Fruit fly (Drosophila melanogaster): ENCODE measurements around the gene 5PtaseI.

5PtaseI gene

DNA sequence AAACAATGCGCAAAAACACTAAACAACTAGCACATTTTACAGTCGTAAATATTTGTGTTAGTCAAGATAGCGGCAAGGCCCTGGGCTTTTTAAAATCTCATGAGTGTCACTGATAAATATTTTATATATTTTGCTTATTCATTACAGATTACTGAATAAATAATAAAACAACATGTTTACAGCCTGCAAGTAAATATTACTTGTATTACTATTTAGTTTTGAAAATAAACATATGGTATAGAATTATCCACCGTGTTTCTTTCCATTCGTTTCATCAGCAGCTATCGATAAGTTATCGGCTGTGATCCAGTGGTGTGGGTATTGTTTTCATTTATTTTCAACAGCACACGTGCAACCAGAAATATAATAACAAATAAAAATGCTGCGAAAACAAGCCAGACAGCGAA, 29.6 kb upstream of the 5PtaseI start, which contains the start of the genes shams and CG11920 (continued):
- TF ChIP-seq CG10274 (GFP tag; optimal IDR thresholded peaks at IDR 0.05) (no peak), Hey (tag; optimal IDR thresholded peaks at IDR 0.05) (no peak), abd-A (tag; optimal IDR thresholded peaks at IDR 0.05) (no peak), CG15601 (tag; optimal IDR thresholded peaks at IDR 0.05) (peak; percentile 42), CG18476 (GFP tag; optimal IDR thresholded peaks at IDR 0.05) (no peak), zen (tag; optimal IDR thresholded peaks at IDR 0.05) (no peak), CG11504 (tag; optimal IDR thresholded peaks at IDR 0.05) (no peak), phol (tag; optimal IDR thresholded peaks at IDR 0.05) (peak; percentile 10), Dip3 (GFP tag; optimal IDR thresholded peaks at IDR 0.05) (no peak), Kr (GFP tag; optimal IDR thresholded peaks at IDR 0.05) (no peak), cas (GFP tag; IDR thresholded peaks at IDR 0.05) (no peak), CG13775 (GFP tag; optimal IDR thresholded peaks at IDR 0.05) (peak; percentile 18), CG7372 (GFP tag; IDR thresholded peaks at IDR 0.05) (no peak), amos (GFP tag; IDR thresholded peaks at IDR 0.05; ENCODE audit: partially characterized antibody) (no peak; the same call in 1 of the 2 replicates), Adf1 (GFP tag; IDR thresholded peaks at IDR 0.05) (no peak), Sry-δ (GFP tag; optimal IDR thresholded peaks at IDR 0.05) (no peak), ems (GFP tag; optimal IDR thresholded peaks at IDR 0.05) (no peak), CG10543 (GFP tag; optimal IDR thresholded peaks at IDR 0.05) (no peak), Aef1 (GFP tag; IDR thresholded peaks at IDR 0.05) (no peak), her (GFP tag; optimal IDR thresholded peaks at IDR 0.05) (no peak), Opbp (GFP tag; IDR thresholded peaks at IDR 0.05; ENCODE audit: partially characterized antibody) (peak; percentile 47; the same call in 1 of the 3 replicates), Dp (GFP tag; optimal IDR thresholded peaks at IDR 0.05) (peak; percentile 30), CG4854 (GFP tag; optimal IDR thresholded peaks at IDR 0.05) (no peak), CG10267 (tag; optimal IDR thresholded peaks at IDR 0.05) (peak; percentile 47), Mes4 (GFP tag; optimal IDR thresholded peaks at IDR 0.05) (no peak), Atf-2 (GFP tag; optimal IDR thresholded peaks at IDR 0.05) (no peak), CG4820 (GFP tag; optimal IDR thresholded peaks at IDR 0.05) (no peak), CG16813 (GFP tag; IDR thresholded peaks at IDR 0.05; ENCODE audit: partially characterized antibody) (peak; percentile 58; the same call in 2 of the 3 replicates), CG1233 (GFP tag; optimal IDR thresholded peaks at IDR 0.05) (no peak), CG9932 (GFP tag; IDR thresholded peaks at IDR 0.05) (no peak), CG16779 (GFP tag; IDR thresholded peaks at IDR 0.05) (no peak), CG2116 (GFP tag; optimal IDR thresholded peaks at IDR 0.05) (peak; percentile 80), CG15011 (GFP tag; optimal IDR thresholded peaks at IDR 0.05) (no peak), fd96Cb (tag; optimal IDR thresholded peaks at IDR 0.05) (no peak), CG7745 (tag; optimal IDR thresholded peaks at IDR 0.05) (no peak), CG4617 (GFP tag; optimal IDR thresholded peaks at IDR 0.05; ENCODE audit: borderline replicate concordance) (peak; percentile 60), vvl (GFP tag; IDR thresholded peaks at IDR 0.05) (no peak), Hr78 (GFP tag; optimal IDR thresholded peaks at IDR 0.05) (no peak), CG17186 (GFP tag; optimal IDR thresholded peaks at IDR 0.05) (peak; percentile 14), Dip2 (GFP tag; IDR thresholded peaks at IDR 0.05) (no peak), sna (GFP tag; IDR thresholded peaks at IDR 0.05; ENCODE audit: partially characterized antibody) (no peak; the same call in 1 of the 2 replicates), tap (tag; optimal IDR thresholded peaks at IDR 0.05) (no peak), Ssrp (tag; optimal IDR thresholded peaks at IDR 0.05) (no peak), CG14050 (GFP tag; IDR thresholded peaks at IDR 0.05) (no peak), CG6654 (GFP tag; optimal IDR thresholded peaks at IDR 0.05) (no peak), ac (GFP tag; optimal IDR thresholded peaks at IDR 0.05) (no peak), CG4360 (GFP tag; IDR thresholded peaks at IDR 0.05) (no peak), CG12391 (tag; optimal IDR thresholded peaks at IDR 0.05) (peak; percentile 66), pum (GFP tag; optimal IDR thresholded peaks at IDR 0.05) (no peak), cg (GFP tag; optimal IDR thresholded peaks at IDR 0.05) (peak; percentile 16)
